Worm (Caenorhabditis elegans): ENCODE measurements around the gene srx-95.

Gene srx-95

DNA sequence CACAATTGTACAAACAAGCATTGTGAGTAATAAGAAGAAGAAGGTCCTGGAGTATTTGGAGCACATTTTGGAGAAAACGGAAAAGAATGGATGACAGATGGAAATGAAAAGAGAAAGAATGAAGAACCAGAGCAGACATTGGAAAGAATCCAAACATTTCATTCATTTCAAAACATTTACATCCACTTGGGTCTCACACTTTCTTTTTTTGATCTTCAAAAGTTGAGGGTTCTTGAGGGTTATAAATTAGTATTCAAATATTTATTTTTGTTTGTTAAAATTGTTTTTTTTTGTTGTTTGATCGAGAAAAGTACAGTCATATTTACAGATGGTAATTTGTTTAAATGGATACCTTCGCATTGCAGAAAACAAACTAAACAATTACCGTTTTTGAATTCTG, 20.9 kb downstream of the srx-95 start, which contains the start of gene T14B4.9:
Gene T14B4.9, minus strand, starts transcription at position 101 of the 400 bp plus-strand sequence.
- TF ChIP-seq sup-37 (GFP tag; optimal IDR thresholded peaks at IDR 0.05) (no peak), ceh-8 (GFP tag; optimal IDR thresholded peaks at IDR 0.05) (no peak), hlh-17 (GFP tag; optimal IDR thresholded peaks at IDR 0.05; ENCODE audit: borderline replicate concordance) (no peak), Y116A8C.19 (tag; optimal IDR thresholded peaks at IDR 0.05; ENCODE audit: borderline replicate concordance) (no peak), C34B4.2 (tag; optimal IDR thresholded peaks at IDR 0.05) (no peak), rnt-1 (tag; optimal IDR thresholded peaks at IDR 0.05) (no peak), vab-15 (tag; optimal IDR thresholded peaks at IDR 0.05) (no peak), fkh-8 (tag; optimal IDR thresholded peaks at IDR 0.05) (no peak), nhr-12 (tag; optimal IDR thresholded peaks at IDR 0.05) (no peak), dsc-1 (tag; optimal IDR thresholded peaks at IDR 0.05) (no peak), pax-3 (tag; optimal IDR thresholded peaks at IDR 0.05) (no peak), unc-86 (tag; optimal IDR thresholded peaks at IDR 0.05) (no peak), lir-3 (tag; optimal IDR thresholded peaks at IDR 0.05; ENCODE audit: poor library complexity) (no peak), tbx-2 (tag; optimal IDR thresholded peaks at IDR 0.05) (no peak), F16B12.6 (tag; optimal IDR thresholded peaks at IDR 0.05) (no peak)

DNA sequence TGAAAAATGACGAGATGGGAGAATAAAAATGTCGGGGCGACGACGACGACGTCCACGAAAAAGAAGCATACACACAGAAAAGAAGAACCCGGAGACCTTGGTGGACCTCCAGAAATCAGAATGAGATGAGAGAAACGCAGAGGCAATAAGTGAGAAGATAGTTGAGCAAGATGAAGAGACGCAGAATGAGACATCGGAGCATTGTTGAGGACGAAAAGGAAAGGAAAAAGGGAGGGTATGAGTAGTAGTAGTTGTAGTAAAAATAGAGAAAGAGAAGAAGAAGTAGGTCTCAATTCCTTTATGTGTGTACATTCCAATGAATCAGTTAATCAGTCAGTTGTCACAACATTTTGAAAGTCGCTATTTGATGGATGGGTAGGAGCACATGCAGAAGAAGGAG, 25.2 kb downstream of the srx-95 start, which contains the start of gene T14B4.8:
Gene T14B4.8, minus strand, starts transcription at position 60 of the 400 bp plus-strand sequence.
- TF ChIP-seq fkh-10 (GFP tag; optimal IDR thresholded peaks at IDR 0.05), result peak; percentile 33
- peak in 1 of 2 experiments; percentile 11 for TF ChIP-seq lin-35 (GFP tag; optimal IDR thresholded peaks at IDR 0.05)
- TF ChIP-seq snpc-4 (tag; optimal IDR thresholded peaks at IDR 0.05), result no peak
- TF ChIP-seq lsy-2 (tag; optimal IDR thresholded peaks at IDR 0.05), result peak in 1 of 2 experiments; percentile 27
- TF ChIP-seq nhr-71 (tag; optimal IDR thresholded peaks at IDR 0.05), result peak; percentile 33
- TF ChIP-seq efl-1 (optimal IDR thresholded peaks at IDR 0.05), result peak; percentile 13 to 41
- peak in 1 of 2 experiments; percentile 50 for TF ChIP-seq efl-1 (GFP tag; optimal IDR thresholded peaks at IDR 0.05 in 1 of 2)
- peak; percentile 69 for TF ChIP-seq lin-14 (GFP tag; optimal IDR thresholded peaks at IDR 0.05)
- no peak for TF ChIP-seq tlp-1 (tag; optimal IDR thresholded peaks at IDR 0.05)
- TF ChIP-seq isw-1 (GFP tag; IDR thresholded peaks at IDR 0.05), result peak; percentile 6; the same call in 1 of the 2 replicates
- TF ChIP-seq rnt-1 (tag; optimal IDR thresholded peaks at IDR 0.05), result peak; percentile 17
- peak in 1 of 3 experiments; percentile 32 for TF ChIP-seq ceh-82 (tag; optimal IDR thresholded peaks at IDR 0.05)

DNA sequence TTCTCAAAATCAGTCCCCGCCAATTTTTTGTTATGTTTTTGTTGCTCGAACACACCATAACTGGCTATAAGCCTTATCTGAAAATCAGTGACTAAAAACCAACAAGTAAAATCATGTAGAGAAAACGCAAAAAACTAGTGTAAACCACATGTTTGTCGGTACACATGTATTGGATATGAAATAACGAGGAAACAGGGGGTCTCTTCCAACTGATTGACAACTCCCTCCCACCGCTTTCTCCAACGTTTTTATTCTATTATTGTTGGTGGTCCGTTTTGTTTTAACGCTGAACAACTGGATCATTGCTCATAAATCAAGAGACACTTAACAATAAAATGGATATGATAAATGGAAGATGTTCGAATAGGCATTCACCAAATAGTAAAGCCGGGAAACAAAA, 27.8 kb downstream of the srx-95 start:
- TF ChIP-seq lin-14 (GFP tag; optimal IDR thresholded peaks at IDR 0.05), result peak; percentile 32
- peak; percentile 52 for TF ChIP-seq dsc-1 (tag; optimal IDR thresholded peaks at IDR 0.05)
- TF ChIP-seq ztf-11 (tag; optimal IDR thresholded peaks at IDR 0.05), result no peak
- TF ChIP-seq fos-1 (tag; optimal IDR thresholded peaks at IDR 0.05), result no peak
- TF ChIP-seq ceh-63 (GFP tag; optimal IDR thresholded peaks at IDR 0.05), result no peak

DNA sequence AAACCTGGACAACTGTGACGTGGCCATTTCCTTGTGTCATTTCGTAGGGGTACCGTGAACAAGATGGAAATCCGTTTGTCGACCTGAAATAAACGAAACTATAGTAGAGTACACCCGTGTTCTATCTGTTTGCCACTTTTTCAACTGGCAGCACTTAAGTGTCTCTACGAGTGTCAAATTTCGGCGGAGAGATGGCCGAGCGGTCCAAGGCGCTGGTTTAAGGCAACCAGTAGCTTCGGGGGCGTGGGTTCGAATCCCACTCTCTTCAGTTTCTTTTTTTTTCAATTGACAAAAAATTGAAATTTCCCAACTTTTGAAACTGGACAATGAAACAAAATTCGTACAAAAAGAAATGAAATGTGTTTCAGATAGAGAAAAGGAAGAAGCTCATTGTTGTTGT, 33.0 kb downstream of the srx-95 start:
- TF ChIP-seq egl-13 (tag; optimal IDR thresholded peaks at IDR 0.05) (no peak), nhr-237 (tag; optimal IDR thresholded peaks at IDR 0.05) (no peak), ztf-4 (tag; optimal IDR thresholded peaks at IDR 0.05) (no peak), nhr-90 (tag; optimal IDR thresholded peaks at IDR 0.05; ENCODE audit: poor library complexity) (peak; percentile 3), lin-35 (GFP tag; optimal IDR thresholded peaks at IDR 0.05) (peak; percentile 13 to 53), rnt-1 (tag; optimal IDR thresholded peaks at IDR 0.05) (peak; percentile 48), isw-1 (GFP tag; IDR thresholded peaks at IDR 0.05) (no peak), ama-1 (optimal IDR thresholded peaks at IDR 0.05) (no peak), ceh-82 (tag; optimal IDR thresholded peaks at IDR 0.05) (peak in 1 of 3 experiments; percentile 12), swsn-7 (tag; optimal IDR thresholded peaks at IDR 0.05) (peak; percentile 32), ceh-90 (tag; optimal IDR thresholded peaks at IDR 0.05) (no peak), nhr-77 (tag; optimal IDR thresholded peaks at IDR 0.05) (peak; percentile 45), unc-30 (tag; optimal IDR thresholded peaks at IDR 0.05) (no peak), nhr-71 (tag; optimal IDR thresholded peaks at IDR 0.05) (peak; percentile 56), irx-1 (tag; optimal IDR thresholded peaks at IDR 0.05) (peak; percentile 32), dpl-1 (GFP tag; optimal IDR thresholded peaks at IDR 0.05) (peak in 2 of 3 experiments; percentile 1 to 14), jun-1 (tag; optimal IDR thresholded peaks at IDR 0.05) (no peak), dsc-1 (tag; optimal IDR thresholded peaks at IDR 0.05) (peak; percentile 55), mep-1 (tag; optimal IDR thresholded peaks at IDR 0.05) (peak; percentile 1), lir-3 (tag; optimal IDR thresholded peaks at IDR 0.05; ENCODE audit: poor library complexity) (peak; percentile 25), nhr-47 (tag; optimal IDR thresholded peaks at IDR 0.05) (peak; percentile 52), lin-14 (GFP tag; optimal IDR thresholded peaks at IDR 0.05) (peak; percentile 46), skn-1 (tag; optimal IDR thresholded peaks at IDR 0.05) (peak; percentile 7), efl-1 (optimal IDR thresholded peaks at IDR 0.05) (peak in 1 of 2 experiments; percentile 31), efl-1 (GFP tag; optimal IDR thresholded peaks at IDR 0.05 in 1 of 2) (peak; percentile 17 to 89), snu-23 (GFP tag; optimal IDR thresholded peaks at IDR 0.05) (peak; percentile 62), elt-3 (tag; optimal IDR thresholded peaks at IDR 0.05) (peak in 2 of 6 experiments; percentile 9 to 17)
